Fruit fly (Drosophila melanogaster): ENCODE results near the gene gro.
A peak's percentile ranks its signal among the peaks of the same experiment; 100 is the strongest.

gro gene

DNA sequence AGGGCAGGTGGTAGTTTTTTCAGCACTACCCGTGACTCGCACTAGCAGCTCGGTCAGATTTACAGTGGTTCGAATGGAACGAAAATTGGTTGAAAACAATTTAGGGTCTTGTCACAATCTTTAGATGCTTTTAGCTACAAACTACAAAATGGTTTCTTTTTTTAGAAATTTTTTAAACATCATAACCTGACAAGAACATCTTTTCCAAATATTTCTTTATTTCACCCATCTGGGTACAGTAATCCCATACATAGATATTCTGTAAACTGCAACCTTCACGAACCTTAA lies 6.2 kb upstream of the gro start:
- TF ChIP-seq CG6854 (GFP tag; optimal IDR thresholded peaks at IDR 0.05) (no peak), fd85E (GFP tag; optimal IDR thresholded peaks at IDR 0.05) (no peak), esn (GFP tag; optimal IDR thresholded peaks at IDR 0.05) (no peak), eg (GFP tag; IDR thresholded peaks at IDR 0.05) (no peak), fd59A (GFP tag; optimal IDR thresholded peaks at IDR 0.05) (no peak), CG11294 (GFP tag; IDR thresholded peaks at IDR 0.05) (no peak), Met (GFP tag; optimal IDR thresholded peaks at IDR 0.05) (no peak), CG15336 (GFP tag; IDR thresholded peaks at IDR 0.05) (no peak), dac (GFP tag; optimal IDR thresholded peaks at IDR 0.05) (no peak), CG10669 (GFP tag; optimal IDR thresholded peaks at IDR 0.05) (no peak), achi (GFP tag; optimal IDR thresholded peaks at IDR 0.05) (no peak), dsx (GFP tag; optimal IDR thresholded peaks at IDR 0.05; ENCODE audit: poor library complexity, severe bottlenecking) (no peak), CG1621 (tag; optimal IDR thresholded peaks at IDR 0.05) (no peak), CG7368 (GFP tag; optimal IDR thresholded peaks at IDR 0.05) (no peak), salr (GFP tag; optimal IDR thresholded peaks at IDR 0.05) (no peak), fkh (GFP tag; optimal IDR thresholded peaks at IDR 0.05) (no peak), CG11762 (GFP tag; optimal IDR thresholded peaks at IDR 0.05; ENCODE audit: insufficient read depth) (no peak), CG16779 (tag; optimal IDR thresholded peaks at IDR 0.05) (no peak)

- TF ChIP-seq dac (GFP tag; optimal IDR thresholded peaks at IDR 0.05) (peak; percentile 61), Ets21C (GFP tag; optimal IDR thresholded peaks at IDR 0.05) (peak; percentile 76), CG3919 (GFP tag; optimal IDR thresholded peaks at IDR 0.05) (peak; percentile 83), CG6808 (GFP tag; optimal IDR thresholded peaks at IDR 0.05) (peak; percentile 96), CG16779 (tag; optimal IDR thresholded peaks at IDR 0.05) (peak; percentile 89), spab (GFP tag; optimal IDR thresholded peaks at IDR 0.05) (peak; percentile 93), OdsH (GFP tag; optimal IDR thresholded peaks at IDR 0.05) (peak; percentile 87), CG11294 (GFP tag; IDR thresholded peaks at IDR 0.05) (no peak), Ets96B (tag; optimal IDR thresholded peaks at IDR 0.05) (peak; percentile 93), Eip75B (GFP tag; optimal IDR thresholded peaks at IDR 0.05) (peak; percentile 92), CG9139 (GFP tag; optimal IDR thresholded peaks at IDR 0.05) (peak; percentile 86), Sox102F (GFP tag; optimal IDR thresholded peaks at IDR 0.05) (peak; percentile 90), Blimp-1 (GFP tag; optimal IDR thresholded peaks at IDR 0.05) (peak; percentile 84), Met (GFP tag; optimal IDR thresholded peaks at IDR 0.05) (peak; percentile 95), pdm3 (GFP tag; optimal IDR thresholded peaks at IDR 0.05) (peak; percentile 88), CG8119 (GFP tag; IDR thresholded peaks at IDR 0.05) (peak; percentile 90), acj6 (GFP tag; optimal IDR thresholded peaks at IDR 0.05) (peak; percentile 84), salr (GFP tag; optimal IDR thresholded peaks at IDR 0.05) (peak; percentile 60 to 85), Hr38 (GFP tag; optimal IDR thresholded peaks at IDR 0.05) (no peak), CG10631 (GFP tag; optimal IDR thresholded peaks at IDR 0.05) (peak; percentile 86), topi (GFP tag; optimal IDR thresholded peaks at IDR 0.05) (peak; percentile 93), Hr4 (GFP tag; optimal IDR thresholded peaks at IDR 0.05) (peak; percentile 83), CG31627 (GFP tag; optimal IDR thresholded peaks at IDR 0.05) (peak; percentile 80), CG1621 (tag; optimal IDR thresholded peaks at IDR 0.05) (peak; percentile 76), Gug (GFP tag; IDR thresholded peaks at IDR 0.05) (peak; percentile 49), eg (GFP tag; IDR thresholded peaks at IDR 0.05) (peak; percentile 57), cyc (GFP tag; optimal IDR thresholded peaks at IDR 0.05) (peak; percentile 82), ss (GFP tag; optimal IDR thresholded peaks at IDR 0.05) (peak; percentile 95 to 96), Sox15 (GFP tag; optimal IDR thresholded peaks at IDR 0.05) (peak; percentile 74), CG11762 (GFP tag; optimal IDR thresholded peaks at IDR 0.05; ENCODE audit: insufficient read depth) (peak; percentile 75), lz (GFP tag; optimal IDR thresholded peaks at IDR 0.05) (peak; percentile 91), CG8319 (GFP tag; optimal IDR thresholded peaks at IDR 0.05) (peak; percentile 65), Hr39 (GFP tag; optimal IDR thresholded peaks at IDR 0.05) (peak; percentile 85), fd59A (GFP tag; optimal IDR thresholded peaks at IDR 0.05) (peak; percentile 91), CG8632 (GFP tag; optimal IDR thresholded peaks at IDR 0.05) (peak; percentile 87), achi (GFP tag; optimal IDR thresholded peaks at IDR 0.05) (peak; percentile 91), fkh (GFP tag; optimal IDR thresholded peaks at IDR 0.05) (peak; percentile 59), CG6276 (GFP tag; optimal IDR thresholded peaks at IDR 0.05) (peak; percentile 87), net (GFP tag; optimal IDR thresholded peaks at IDR 0.05) (peak; percentile 86)
Observed at dm6 chr3R:26036153-26037144, 5.1 kb upstream of the gro start.
